Fruit fly (Drosophila melanogaster): ENCODE results near the gene Naa15-16.
A peak's percentile ranks its signal among the peaks of the same experiment; 100 is the strongest.

The Naa15-16 gene

dm6 chrX:19521753-19522383, 42.1 kb downstream of the Naa15-16 start, which contains the start of the genes Idh3a and CoRest (continued):
- no peak for TF ChIP-seq sd (tag; optimal IDR thresholded peaks at IDR 0.05)
- no peak for TF ChIP-seq CG4424 (GFP tag; optimal IDR thresholded peaks at IDR 0.05)
- no peak for TF ChIP-seq D19B (GFP tag; optimal IDR thresholded peaks at IDR 0.05)
- TF ChIP-seq maf-S (GFP tag; optimal IDR thresholded peaks at IDR 0.05) = no peak
- peak; percentile 44; the same call in 1 of the 2 replicates for TF ChIP-seq CG14441 (GFP tag; IDR thresholded peaks at IDR 0.05)
- TF ChIP-seq zfh1 (GFP tag; IDR thresholded peaks at IDR 0.05) = 0 out of 3 replicates have a peak, but pooled peaks have one; percentile 19
- no peak for TF ChIP-seq jigr1 (GFP tag; IDR thresholded peaks at IDR 0.05)
- TF ChIP-seq CG12104 (GFP tag; optimal IDR thresholded peaks at IDR 0.05) = no peak
- TF ChIP-seq Doc3 (GFP tag; IDR thresholded peaks at IDR 0.05; ENCODE audit: partially characterized antibody) = peak; percentile 53; the same call in 2 of the 3 replicates
- TF ChIP-seq CG1529 (GFP tag; optimal IDR thresholded peaks at IDR 0.05) = no peak
- TF ChIP-seq CG33557 (GFP tag; optimal IDR thresholded peaks at IDR 0.05) = no peak
- TF ChIP-seq corto (GFP tag; optimal IDR thresholded peaks at IDR 0.05) = no peak
- no peak for TF ChIP-seq bsh (GFP tag; optimal IDR thresholded peaks at IDR 0.05)
- TF ChIP-seq CG1603 (tag; optimal IDR thresholded peaks at IDR 0.05) = peak; percentile 76
- no peak for TF ChIP-seq H15 (GFP tag; IDR thresholded peaks at IDR 0.05)
- peak; percentile 13 for TF ChIP-seq mirr (GFP tag; optimal IDR thresholded peaks at IDR 0.05)
- TF ChIP-seq gce (GFP tag; IDR thresholded peaks at IDR 0.05) = no peak
- no peak for TF ChIP-seq br (optimal IDR thresholded peaks at IDR 0.05)
- no peak for TF ChIP-seq GATAe (GFP tag; conservative IDR thresholded peaks at IDR 0.05)
- TF ChIP-seq p53 (GFP tag; optimal IDR thresholded peaks at IDR 0.05) = no peak
- peak; percentile 47 for TF ChIP-seq sens (GFP tag)
- TF ChIP-seq CG11456 (GFP tag; IDR thresholded peaks at IDR 0.05) = no peak
- peak; percentile 0 for TF ChIP-seq fu2 (GFP tag; optimal IDR thresholded peaks at IDR 0.05)
- TF ChIP-seq CG1832 (GFP tag; optimal IDR thresholded peaks at IDR 0.05) = no peak
- no peak for TF ChIP-seq ap (GFP tag; IDR thresholded peaks at IDR 0.05)
- TF ChIP-seq CG7839 (tag; optimal IDR thresholded peaks at IDR 0.05) = no peak
- no peak for TF ChIP-seq Hand (GFP tag; optimal IDR thresholded peaks at IDR 0.05)
- no peak for TF ChIP-seq CG17612 (GFP tag; IDR thresholded peaks at IDR 0.05)
- TF ChIP-seq dimm (GFP tag; IDR thresholded peaks at IDR 0.05) = no peak
- no peak for TF ChIP-seq bowl (GFP tag; IDR thresholded peaks at IDR 0.05)
- no peak for TF ChIP-seq Dip2 (GFP tag; IDR thresholded peaks at IDR 0.05)
- no peak for TF ChIP-seq CG4328 (GFP tag; optimal IDR thresholded peaks at IDR 0.05)
- TF ChIP-seq lab (GFP tag; optimal IDR thresholded peaks at IDR 0.05) = no peak
- TF ChIP-seq da (GFP tag; optimal IDR thresholded peaks at IDR 0.05) = no peak
- no peak for TF ChIP-seq Hey (tag; optimal IDR thresholded peaks at IDR 0.05)
- TF ChIP-seq CG6254 (GFP tag; optimal IDR thresholded peaks at IDR 0.05) = no peak
- no peak for TF ChIP-seq pnt (GFP tag; optimal IDR thresholded peaks at IDR 0.05)
- TF ChIP-seq Vsx1 (GFP tag; optimal IDR thresholded peaks at IDR 0.05) = no peak
- no peak for TF ChIP-seq Oli (tag; optimal IDR thresholded peaks at IDR 0.05)
- peak; percentile 83 for TF ChIP-seq Sry-δ (GFP tag; optimal IDR thresholded peaks at IDR 0.05)
- TF ChIP-seq cwo (GFP tag; optimal IDR thresholded peaks at IDR 0.05) = no peak
- TF ChIP-seq CG32772 (GFP tag; IDR thresholded peaks at IDR 0.05) = no peak
- TF ChIP-seq hth (optimal IDR thresholded peaks at IDR 0.05) = no peak
- TF ChIP-seq Doc2 (GFP tag; IDR thresholded peaks at IDR 0.05) = no peak
- TF ChIP-seq CG12942 (GFP tag; optimal IDR thresholded peaks at IDR 0.05) = no peak
- TF ChIP-seq CG12155 (GFP tag; optimal IDR thresholded peaks at IDR 0.05) = no peak
- TF ChIP-seq bbx (GFP tag; IDR thresholded peaks at IDR 0.05; ENCODE audit: partially characterized antibody) = 0 out of 2 replicates have a peak, but pooled peaks have one; percentile 14
- TF ChIP-seq run (tag; optimal IDR thresholded peaks at IDR 0.05) = no peak
- TF ChIP-seq vnd (GFP tag; IDR thresholded peaks at IDR 0.05; ENCODE audit: partially characterized antibody) = peak; percentile 65
- TF ChIP-seq Dfd (GFP tag; optimal IDR thresholded peaks at IDR 0.05) = no peak
- TF ChIP-seq Lhr (GFP tag; optimal IDR thresholded peaks at IDR 0.05) = peak; percentile 45

Data from whole organism, embryonic.